Fruit fly (Drosophila melanogaster): ENCODE measurements around the gene Tm1.

dm6 chr3R:15347822-15348221, 69.8 kb downstream of the Tm1 start, which contains the start of the genes CG42726 and CG42727:
- TF ChIP-seq jim (GFP tag; optimal IDR thresholded peaks at IDR 0.05): no peak
- peak; percentile 56 for TF ChIP-seq rgr (GFP tag; optimal IDR thresholded peaks at IDR 0.05)
- peak; percentile 43 for TF ChIP-seq h (GFP tag; optimal IDR thresholded peaks at IDR 0.05)
- no peak for TF ChIP-seq Rel (GFP tag; optimal IDR thresholded peaks at IDR 0.05)
- TF ChIP-seq Rel (tag; optimal IDR thresholded peaks at IDR 0.05): no peak
- no peak for TF ChIP-seq Hnf4 (GFP tag; optimal IDR thresholded peaks at IDR 0.05)
- TF ChIP-seq usp (GFP tag; optimal IDR thresholded peaks at IDR 0.05): no peak
- no peak for TF ChIP-seq dmrt93B (GFP tag; optimal IDR thresholded peaks at IDR 0.05)
- no peak for TF ChIP-seq Jra (GFP tag; optimal IDR thresholded peaks at IDR 0.05)
- TF ChIP-seq N (GFP tag; optimal IDR thresholded peaks at IDR 0.05): no peak
- TF ChIP-seq br (GFP tag; optimal IDR thresholded peaks at IDR 0.05): peak; percentile 45
- no peak for TF ChIP-seq Myc (optimal IDR thresholded peaks at IDR 0.05)
- TF ChIP-seq psq (GFP tag; optimal IDR thresholded peaks at IDR 0.05): no peak
- peak; percentile 14 for TF ChIP-seq sv (GFP tag; optimal IDR thresholded peaks at IDR 0.05)
- no peak for TF ChIP-seq Abd-B (GFP tag; optimal IDR thresholded peaks at IDR 0.05)

Measured in whole organism, wandering third instar larva.